Fruit fly (Drosophila melanogaster) whole organism, embryonic: ENCODE measurements around the gene CG42366.

Experiments
- Aef1 ChIP-seq: fragments of 200-800 bp; sonication (Bioruptor generic); IDR thresholded peaks from 3 replicates; pipeline ENCODE4 v1.3.6; 2022; ENCODE audit warnings: missing biosample characterization, missing genetic modification characterization
- Blimp-1 ChIP-seq: fragments of 200-800 bp; sonication (Bioruptor generic); optimal IDR thresholded peaks from 3 replicates; lab custom pipeline; 2018; ENCODE audit warnings: missing biosample characterization, missing genetic modification characterization, mild to moderate bottlenecking, moderate library complexity, missing genetic modification reagents
- CG10543 ChIP-seq: fragments of 200-800 bp; sonication (Bioruptor generic); optimal IDR thresholded peaks from 3 replicates; lab custom pipeline; 2017; ENCODE audit warnings: missing biosample characterization, mild to moderate bottlenecking, missing genetic modification characterization, moderate library complexity
- CG11247 ChIP-seq: fragments of 200-800 bp; sonication (Bioruptor generic); IDR thresholded peaks from 2 replicates; pipeline ENCODE4 v1.3.6; 2022; ENCODE audit warnings: missing biosample characterization, missing genetic modification characterization
- CG11456 ChIP-seq: fragments of 200-800 bp; sonication (Bioruptor generic); IDR thresholded peaks from 3 replicates; pipeline ENCODE4 v1.3.6; 2022; ENCODE audit warnings: missing biosample characterization, missing genetic modification characterization
- CG11560 ChIP-seq: fragments of 200-800 bp; sonication (Bioruptor generic); IDR thresholded peaks from 3 replicates; pipeline ENCODE4 v1.3.6; 2022; ENCODE audit warnings: missing biosample characterization, missing genetic modification characterization
- CG11723 ChIP-seq: fragments of 200-800 bp; sonication (Bioruptor generic); optimal IDR thresholded peaks from 2 replicates; lab custom pipeline; 2017; ENCODE audit warnings: missing biosample characterization, mild to moderate bottlenecking, missing genetic modification characterization
- CG13624 ChIP-seq: fragments of 200-800 bp; sonication (Bioruptor generic); optimal IDR thresholded peaks from 2 replicates; lab custom pipeline; 2016; ENCODE audit warnings: missing biosample characterization, missing genetic modification characterization
- CG15269 ChIP-seq: fragments of 200-800 bp; sonication (Bioruptor generic); optimal IDR thresholded peaks from 2 replicates; lab custom pipeline; 2018; ENCODE audit warnings: missing biosample characterization, mild to moderate bottlenecking, missing genetic modification characterization, moderate library complexity
- CG17802 ChIP-seq: fragments of 200-800 bp; sonication (Bioruptor generic); optimal IDR thresholded peaks from 2 replicates; lab custom pipeline; 2018; ENCODE audit warnings: missing biosample characterization, mild to moderate bottlenecking, missing genetic modification characterization, moderate library complexity
- CG30020 ChIP-seq: fragments of 200-800 bp; optimal IDR thresholded peaks from 2 replicates; lab custom pipeline; 2019; ENCODE audit warnings: missing biosample characterization, mild to moderate bottlenecking, missing genetic modification characterization, moderate library complexity
- CG32532 ChIP-seq: fragments of 200-800 bp; sonication (Bioruptor generic); IDR thresholded peaks from 2 replicates; pipeline ENCODE4 v1.3.6; 2022; ENCODE audit warnings: missing biosample characterization, missing genetic modification characterization
- CG5953 ChIP-seq: fragments of 200-800 bp; sonication (Bioruptor generic); IDR thresholded peaks from 2 replicates; pipeline ENCODE4 v1.3.6; 2022; ENCODE audit warnings: missing biosample characterization, missing genetic modification characterization
- CG6272 ChIP-seq: fragments of 200-800 bp; sonication (Bioruptor generic); IDR thresholded peaks from 2 replicates; pipeline ENCODE4 v1.3.6; 2022; ENCODE audit warnings: missing biosample characterization, missing genetic modification characterization
- Dbx ChIP-seq: fragments of 200-800 bp; sonication (Bioruptor generic); IDR thresholded peaks from 3 replicates; pipeline ENCODE4 v1.3.6; 2022; ENCODE audit warnings: missing biosample characterization, missing genetic modification characterization
- Deaf1 ChIP-seq: fragments of 200-800 bp; optimal IDR thresholded peaks from 3 replicates; lab custom pipeline; 2019; ENCODE audit warnings: missing biosample characterization, mild to moderate bottlenecking, missing genetic modification characterization, moderate library complexity
- Dfd ChIP-seq, 2 experiments: fragments of >200 bp; optimal IDR thresholded peaks; 2 replicates each; lab custom pipeline; 2017; ENCODE audit warnings: missing biosample characterization in 2 of 2, missing genetic modification characterization in 2 of 2
- Ets65A ChIP-seq: fragments of 200-800 bp; sonication (Bioruptor generic); peaks from one replicate; lab custom pipeline; 2016; ENCODE audit warnings: missing biosample characterization, missing genetic modification characterization
- Hand ChIP-seq: fragments of 200-800 bp; sonication (Bioruptor generic); optimal IDR thresholded peaks from 2 replicates; lab custom pipeline; 2017; ENCODE audit warnings: mild to moderate bottlenecking, missing biosample characterization, missing genetic modification reagents, missing genetic modification characterization
- Hr78 ChIP-seq, 2 experiments: fragments of 200-800 bp in 1 of 2; fragments of >200 bp in 1 of 2; sonication (Bioruptor generic) in 1 of 2; optimal IDR thresholded peaks; 2 replicates each; lab custom pipeline; 2017 to 2019; ENCODE audit warnings: missing biosample characterization in 2 of 2, missing genetic modification characterization in 2 of 2, mild to moderate bottlenecking in 1 of 2, moderate library complexity in 1 of 2
- MBD-R2 ChIP-seq: fragments of 200-800 bp; sonication (Bioruptor generic); IDR thresholded peaks from 2 replicates; pipeline ENCODE4 v1.3.6; 2022; ENCODE audit warnings: missing biosample characterization, missing genetic modification characterization
- Mad ChIP-seq: fragments of 200-800 bp; sonication (Bioruptor generic); optimal IDR thresholded peaks from 2 replicates; lab custom pipeline; 2016; ENCODE audit warnings: missing biosample characterization, missing genetic modification characterization
- NC2β ChIP-seq: fragments of 200-800 bp; sonication (Bioruptor generic); optimal IDR thresholded peaks from 2 replicates; lab custom pipeline; 2016; ENCODE audit warnings: missing biosample characterization, missing genetic modification characterization
- Optix ChIP-seq: fragments of 200-800 bp; sonication (Bioruptor generic); IDR thresholded peaks from 3 replicates; pipeline ENCODE4 v1.3.6; 2022; ENCODE audit warnings: missing biosample characterization, missing genetic modification characterization
- PHDP ChIP-seq: fragments of 200-800 bp; sonication (Bioruptor generic); optimal IDR thresholded peaks from 3 replicates; lab custom pipeline; 2018; ENCODE audit warnings: missing biosample characterization, mild to moderate bottlenecking, missing genetic modification characterization, moderate library complexity
- Rfx ChIP-seq: fragments of 200-800 bp; sonication (Bioruptor generic); IDR thresholded peaks from 2 replicates; pipeline ENCODE4 v1.3.6; 2022; ENCODE audit warnings: missing biosample characterization, missing genetic modification characterization
- Trl ChIP-seq, 3 experiments: fragments of >200 bp in 2 of 3; fragments of 200-800 bp in 1 of 3; sonication (Bioruptor generic) in 1 of 3; optimal IDR thresholded peaks; 2 replicates in 1 of 3; 3 replicates in 2 of 3; lab custom pipeline; 2016 to 2017; ENCODE audit warnings: missing biosample characterization in 1 of 3, missing genetic modification characterization in 1 of 3
- abd-A ChIP-seq: fragments of 200-800 bp; sonication (Bioruptor generic); optimal IDR thresholded peaks from 3 replicates; lab custom pipeline; 2019; ENCODE audit warnings: missing biosample characterization, mild to moderate bottlenecking, missing genetic modification characterization, moderate library complexity
- cg ChIP-seq: fragments of 200-800 bp; sonication (Bioruptor generic); optimal IDR thresholded peaks from 3 replicates; lab custom pipeline; 2019; ENCODE audit warnings: missing biosample characterization, mild to moderate bottlenecking, missing genetic modification characterization, moderate library complexity
- dati ChIP-seq: fragments of 200-800 bp; sonication (Bioruptor generic); IDR thresholded peaks from 2 replicates; pipeline ENCODE4 v1.3.6; 2022; ENCODE audit warnings: missing biosample characterization, missing genetic modification characterization
- dm ChIP-seq: fragments of 200-800 bp; sonication (Bioruptor generic); optimal IDR thresholded peaks from 3 replicates; lab custom pipeline; 2016; ENCODE audit warnings: missing biosample characterization, missing genetic modification characterization
- esg ChIP-seq: fragments of 200-800 bp; sonication (Bioruptor generic); conservative IDR thresholded peaks from 2 replicates; pipeline ENCODE4 v1.3.6; 2022; ENCODE audit warnings: missing biosample characterization, missing genetic modification characterization
- ftz-f1 ChIP-seq: fragments of 200-800 bp; sonication (Bioruptor generic); optimal IDR thresholded peaks from 2 replicates; lab custom pipeline; 2016; ENCODE audit warnings: missing biosample characterization, missing genetic modification characterization
- hb ChIP-seq: fragments of 200-800 bp; sonication (Bioruptor generic); IDR thresholded peaks from 3 replicates; pipeline ENCODE4 v1.3.6; 2022; ENCODE audit warnings: missing biosample characterization, missing genetic modification characterization; ENCODE audit not compliant: partially characterized antibody
- knrl ChIP-seq: fragments of 200-800 bp; sonication (Bioruptor generic); IDR thresholded peaks from 3 replicates; pipeline ENCODE4 v1.3.6; 2022; ENCODE audit warnings: missing biosample characterization, missing genetic modification characterization; ENCODE audit not compliant: partially characterized antibody
- mirr ChIP-seq: fragments of 200-800 bp; sonication (Bioruptor generic); optimal IDR thresholded peaks from 3 replicates; lab custom pipeline; 2018; ENCODE audit warnings: missing biosample characterization, mild to moderate bottlenecking, missing genetic modification characterization
- nerfin-1 ChIP-seq: fragments of 200-800 bp; sonication (Bioruptor generic); optimal IDR thresholded peaks from 3 replicates; lab custom pipeline; 2019; ENCODE audit warnings: missing biosample characterization, mild to moderate bottlenecking, missing genetic modification characterization, moderate library complexity
- scrt ChIP-seq: fragments of 200-800 bp; sonication (Bioruptor generic); optimal IDR thresholded peaks from 2 replicates; lab custom pipeline; 2018; ENCODE audit warnings: missing biosample characterization, mild to moderate bottlenecking, missing genetic modification characterization, moderate library complexity
- sqz ChIP-seq: fragments of 200-800 bp; sonication (Bioruptor generic); optimal IDR thresholded peaks from 3 replicates; lab custom pipeline; 2018; ENCODE audit warnings: missing biosample characterization, mild to moderate bottlenecking, missing genetic modification characterization
- ssp ChIP-seq: fragments of 200-800 bp; sonication (Bioruptor generic); IDR thresholded peaks from 2 replicates; pipeline ENCODE4 v1.3.6; 2022; ENCODE audit warnings: missing biosample characterization, missing genetic modification characterization
- tio ChIP-seq: fragments of 200-800 bp; sonication (Bioruptor generic); optimal IDR thresholded peaks from 2 replicates; lab custom pipeline; 2017; ENCODE audit warnings: missing biosample characterization, missing genetic modification characterization, inconsistent platforms
- unpg ChIP-seq: fragments of 200-800 bp; sonication (Bioruptor generic); optimal IDR thresholded peaks from 3 replicates; lab custom pipeline; 2018; ENCODE audit warnings: missing biosample characterization, mild to moderate bottlenecking, missing genetic modification characterization, moderate library complexity

The CG42366 gene

DNA sequence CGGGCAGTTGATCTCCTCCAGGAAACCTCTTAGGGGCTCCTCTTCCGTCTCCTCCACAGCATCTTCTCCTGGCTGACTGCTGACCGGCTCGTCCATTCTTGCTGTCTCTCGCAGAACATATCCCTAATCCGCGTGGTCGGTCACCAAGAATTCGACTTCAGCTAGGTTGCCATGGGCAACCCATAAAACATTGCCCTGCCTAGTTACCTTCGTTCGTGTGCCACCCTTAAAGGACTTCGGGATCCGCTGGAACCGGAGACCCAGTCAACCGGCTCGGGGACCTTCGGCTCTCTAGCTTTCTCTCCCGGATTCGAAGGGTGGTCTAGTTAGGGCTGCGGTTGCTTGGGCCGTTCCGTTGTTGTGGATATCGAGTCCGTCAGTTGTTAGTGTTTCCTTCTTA, at the start of gene CG42366, which contains the start of gene TbCMF46:
TSS of gene CG42366 (plus strand) at position 397 of the 400 bp plus-strand sequence.
TSS of gene TbCMF46 (minus strand) at position 101 of the 400 bp plus-strand sequence.
- TF ChIP-seq Dfd (GFP tag; optimal IDR thresholded peaks at IDR 0.05; lab: Kevin White, UChicago) (no peak), Mad (GFP tag; lab: Kevin White, UChicago) (no peak), ssp (no peak), CG11560 (0 out of 3 replicates have a peak, but pooled peaks have one; percentile 28), Hand (GFP tag; lab: Kevin White, UChicago) (no peak), CG6272 (GFP tag; lab: Robert Waterston, UW) (no peak), Blimp-1 (no peak), CG11723 (GFP tag; lab: Kevin White, UChicago) (no peak), Rfx (GFP tag; lab: Robert Waterston, UW) (peak; percentile 32; the same call in 1 of the 2 replicates), CG13624 (GFP tag; lab: Kevin White, UChicago) (no peak), dm (GFP tag; lab: Kevin White, UChicago) (no peak), Aef1 (no peak), MBD-R2 (no peak), CG11247 (GFP tag; lab: Robert Waterston, UW) (0 out of 2 replicates have a peak, but pooled peaks have one; percentile 33), esg (GFP tag; lab: Robert Waterston, UW) (no peak), CG17802 (no peak), CG11456 (GFP tag; lab: Robert Waterston, UW) (0 out of 3 replicates have a peak, but pooled peaks have one; percentile 33), ftz-f1 (GFP tag; lab: Kevin White, UChicago) (no peak), Dbx (GFP tag; lab: Robert Waterston, UW) (no peak), NC2β (GFP tag; lab: Kevin White, UChicago) (no peak), CG30020 (tag; lab: Kevin White, UChicago) (no peak), hb (GFP tag; lab: Robert Waterston, UW) (no peak), tio (GFP tag; lab: Kevin White, UChicago) (no peak), unpg (no peak), PHDP (tag; lab: Kevin White, UChicago) (no peak), CG32532 (GFP tag; lab: Robert Waterston, UW) (no peak)

dm6 chr2L:9882393-9882971, 42.5 kb upstream of the CG42366 start:
- TF ChIP-seq dati (GFP tag; lab: Robert Waterston, UW) (0 out of 2 replicates have a peak, but pooled peaks have one; percentile 8), knrl (GFP tag; lab: Robert Waterston, UW) (0 out of 3 replicates have a peak, but pooled peaks have one; percentile 11), Trl (optimal IDR thresholded peaks at IDR 0.05; lab: Kevin White, UChicago) (peak in 1 of 2 experiments; percentile 7), Trl (GFP tag; optimal IDR thresholded peaks at IDR 0.05; lab: Kevin White, UChicago) (no peak), scrt (GFP tag; lab: Kevin White, UChicago) (peak; percentile 18), mirr (GFP tag; lab: Kevin White, UChicago) (peak; percentile 58), Deaf1 (peak; percentile 68), CG5953 (GFP tag; lab: Robert Waterston, UW) (no peak), Hr78 (GFP tag; optimal IDR thresholded peaks at IDR 0.05; lab: Kevin White, UChicago) (no peak), nerfin-1 (peak; percentile 74), abd-A (tag; lab: Kevin White, UChicago) (peak; percentile 86), Ets65A (GFP tag; lab: Kevin White, UChicago) (peak; percentile 31), Optix (GFP tag; lab: Robert Waterston, UW) (no peak), sqz (peak; percentile 5), CG10543 (peak; percentile 26), CG15269 (tag; lab: Kevin White, UChicago) (no peak), cg (peak; percentile 60)
